Fruit fly (Drosophila melanogaster): ENCODE measurements around the gene Ythdc1.

dm6 chr3L:3348956-3349824, 24.8 kb downstream of the Ythdc1 start:
- TF ChIP-seq CG17806 (tag; optimal IDR thresholded peaks at IDR 0.05) (no peak), rn (GFP tag; IDR thresholded peaks at IDR 0.05) (no peak), Snoo (tag; optimal IDR thresholded peaks at IDR 0.05) (no peak), EcR (GFP tag; optimal IDR thresholded peaks at IDR 0.05) (peak; percentile 53), CG12605 (GFP tag; IDR thresholded peaks at IDR 0.05) (no peak)

Measured in whole organism, pupa.